Worm (Caenorhabditis elegans) whole organism, late embryonic: ENCODE data around the gene F42G8.8.

Source experiments
- K09A11.1 ChIP-seq: sonication (generic microtip); optimal IDR thresholded peaks from 2 replicates; lab custom pipeline; 2017; ENCODE audit warnings: antibody characterized with exemption, mild to moderate bottlenecking, missing genetic modification characterization, missing compliant biosample characterization; ENCODE audit not compliant: insufficient read depth
- ahr-1 ChIP-seq: sonication (generic microtip); optimal IDR thresholded peaks from 2 replicates; lab custom pipeline; 2016; ENCODE audit warnings: missing genetic modification characterization, missing compliant biosample characterization
- ama-1 ChIP-seq: fragments of 150-350 bp; optimal IDR thresholded peaks from 2 replicates; lab custom pipeline; 2014
- ceh-19 ChIP-seq: fragments of 200-800 bp; sonication (Bioruptor generic); optimal IDR thresholded peaks from 2 replicates; lab custom pipeline; 2018; ENCODE audit warnings: mild to moderate bottlenecking, missing genetic modification characterization, missing compliant biosample characterization
- ceh-22 ChIP-seq: sonication (generic microtip); optimal IDR thresholded peaks from 2 replicates; lab custom pipeline; 2017; ENCODE audit warnings: missing biosample characterization, missing genetic modification characterization
- ceh-31 ChIP-seq: sonication (generic microtip); optimal IDR thresholded peaks from 2 replicates; lab custom pipeline; 2016; ENCODE audit warnings: missing genetic modification characterization, missing compliant biosample characterization
- ceh-34 ChIP-seq: sonication (generic microtip); optimal IDR thresholded peaks from 2 replicates; lab custom pipeline; 2016; ENCODE audit warnings: mild to moderate bottlenecking, missing genetic modification characterization, missing compliant biosample characterization
- ceh-6 ChIP-seq: fragments of 200-800 bp; sonication (Bioruptor generic); optimal IDR thresholded peaks from 2 replicates; lab custom pipeline; 2018; ENCODE audit warnings: mild to moderate bottlenecking, missing genetic modification characterization, missing compliant biosample characterization
- ceh-9 ChIP-seq: sonication (generic microtip); optimal IDR thresholded peaks from 2 replicates; lab custom pipeline; 2016; ENCODE audit warnings: mild to moderate bottlenecking, missing genetic modification characterization, inconsistent platforms, missing compliant biosample characterization
- che-1 ChIP-seq: sonication (generic microtip); optimal IDR thresholded peaks from 2 replicates; lab custom pipeline; 2016; ENCODE audit warnings: mild to moderate bottlenecking, missing genetic modification characterization, missing compliant biosample characterization
- dmd-4 ChIP-seq: sonication (generic microtip); optimal IDR thresholded peaks from 2 replicates; lab custom pipeline; 2016; ENCODE audit warnings: borderline replicate concordance, missing genetic modification characterization, missing compliant biosample characterization
- elt-2 ChIP-seq: sonication (generic microtip); optimal IDR thresholded peaks from 2 replicates; lab custom pipeline; 2016; ENCODE audit warnings: missing genetic modification reagents, missing genetic modification characterization, missing compliant biosample characterization
- ets-4 ChIP-seq: sonication (generic microtip); optimal IDR thresholded peaks from 2 replicates; lab custom pipeline; 2016; ENCODE audit warnings: missing genetic modification characterization, missing compliant biosample characterization
- fax-1 ChIP-seq: sonication (generic microtip); optimal IDR thresholded peaks from 2 replicates; lab custom pipeline; 2016; ENCODE audit warnings: missing genotype, missing genetic modification characterization, missing compliant biosample characterization
- fkh-10 ChIP-seq: fragments of 150-350 bp; optimal IDR thresholded peaks from 2 replicates; lab custom pipeline; 2014; ENCODE audit warnings: missing biosample characterization, missing genetic modification reagents, missing genetic modification characterization
- hlh-15 ChIP-seq: sonication (generic microtip); optimal IDR thresholded peaks from 2 replicates; lab custom pipeline; 2016; ENCODE audit warnings: missing genetic modification characterization, missing compliant biosample characterization
- hlh-30 ChIP-seq: sonication (generic microtip); optimal IDR thresholded peaks from 2 replicates; lab custom pipeline; 2017; ENCODE audit warnings: antibody characterized with exemption, missing genetic modification characterization, missing compliant biosample characterization; ENCODE audit not compliant: insufficient read depth
- hlh-6 ChIP-seq: sonication (generic microtip); optimal IDR thresholded peaks from 2 replicates; lab custom pipeline; 2016; ENCODE audit warnings: missing genotype, missing genetic modification characterization, missing compliant biosample characterization
- hlh-8 ChIP-seq: sonication (generic microtip); optimal IDR thresholded peaks from 2 replicates; lab custom pipeline; 2016; ENCODE audit warnings: missing genotype, missing genetic modification characterization, missing compliant biosample characterization
- lin-11 ChIP-seq: fragments of 200-800 bp; sonication (Bioruptor generic); optimal IDR thresholded peaks from 2 replicates; lab custom pipeline; 2018; ENCODE audit warnings: mild to moderate bottlenecking, missing genetic modification characterization, missing compliant biosample characterization
- npax-4 ChIP-seq: sonication (generic microtip); optimal IDR thresholded peaks from 2 replicates; lab custom pipeline; 2016; ENCODE audit warnings: missing genetic modification characterization, missing compliant biosample characterization
- odd-2 ChIP-seq: sonication (generic microtip); optimal IDR thresholded peaks from 2 replicates; lab custom pipeline; 2017; ENCODE audit warnings: antibody characterized with exemption, mild to moderate bottlenecking, missing genetic modification characterization, missing compliant biosample characterization
- pag-3 ChIP-seq: sonication (generic microtip); optimal IDR thresholded peaks from 2 replicates; lab custom pipeline; 2016; ENCODE audit warnings: missing compliant biosample characterization, missing genetic modification characterization, borderline replicate concordance
- pat-9 ChIP-seq: fragments of 200-800 bp; sonication (Bioruptor generic); optimal IDR thresholded peaks from 2 replicates; lab custom pipeline; 2018; ENCODE audit warnings: mild to moderate bottlenecking, missing genetic modification characterization, moderate library complexity, missing compliant biosample characterization
- pax-1 ChIP-seq: fragments of 150-350 bp; optimal IDR thresholded peaks from 2 replicates; lab custom pipeline; 2014; ENCODE audit warnings: missing biosample characterization, missing genetic modification characterization
- pha-4 ChIP-seq: fragments of 150-350 bp; optimal IDR thresholded peaks from 2 replicates; lab custom pipeline; 2018; ENCODE audit warnings: missing biosample characterization, missing genetic modification reagents, missing genetic modification characterization
- sdc-2 ChIP-seq: sonication (generic microtip); optimal IDR thresholded peaks from 2 replicates; lab custom pipeline; 2016; ENCODE audit warnings: missing genotype, missing genetic modification characterization, missing compliant biosample characterization
- sox-2 ChIP-seq: fragments of 200-800 bp; sonication (Bioruptor generic); IDR thresholded peaks from 2 replicates; pipeline ENCODE4 v1.3.6; 2022; ENCODE audit warnings: missing genetic modification reagents, missing genetic modification characterization, missing compliant biosample characterization
- tbx-2 ChIP-seq: sonication (generic microtip); optimal IDR thresholded peaks from 2 replicates; lab custom pipeline; 2016; ENCODE audit warnings: missing genetic modification characterization, missing compliant biosample characterization
- ttx-3 ChIP-seq: sonication (generic microtip); optimal IDR thresholded peaks from 2 replicates; lab custom pipeline; 2016; ENCODE audit warnings: missing genetic modification reagents, missing genetic modification characterization, missing compliant biosample characterization
- unc-3 ChIP-seq, 2 experiments: fragments of 200-800 bp in 1 of 2; sonication (Bioruptor generic) in 1 of 2; sonication (generic microtip) in 1 of 2; conservative IDR thresholded peaks in 1 of 2; optimal IDR thresholded peaks in 1 of 2; 2 replicates each; pipeline versions ENCODE4 v1.3.6 to Lab custom; 2016 to 2022; ENCODE audit warnings: missing compliant biosample characterization in 2 of 2, missing genetic modification characterization in 2 of 2, missing genetic modification reagents in 1 of 2
- zip-5 ChIP-seq: sonication (generic microtip); optimal IDR thresholded peaks from 2 replicates; lab custom pipeline; 2016; ENCODE audit warnings: missing genetic modification characterization, missing compliant biosample characterization

The F42G8.8 gene

ce11 chrIV:8118790-8119189, at the start of gene F42G8.8:
F42G8.8 (plus strand) TSS chrIV:8119090.
- TF ChIP-seq pax-1 (tag; lab: Kevin White, UChicago), result no peak
- no peak for TF ChIP-seq che-1
- no peak for TF ChIP-seq pha-4
- TF ChIP-seq unc-3 (GFP tag; conservative IDR thresholded peaks at IDR 0.05; lab: Robert Waterston, UW), result no peak
- no peak for TF ChIP-seq unc-3 (tag; optimal IDR thresholded peaks at IDR 0.05; lab: Kevin White, UChicago)
- TF ChIP-seq ceh-9 (tag; lab: Kevin White, UChicago), result no peak
- no peak for TF ChIP-seq sdc-2 (tag; lab: Kevin White, UChicago)
- TF ChIP-seq ceh-22 (tag; lab: Kevin White, UChicago), result no peak
- no peak for TF ChIP-seq dmd-4
- TF ChIP-seq zip-5 (tag; lab: Kevin White, UChicago), result no peak
- no peak for TF ChIP-seq hlh-15 (tag; lab: Kevin White, UChicago)

ce11 chrIV:8069104-8069503, 49.8 kb upstream of the F42G8.8 start:
- TF ChIP-seq ceh-34 (peak; percentile 8), npax-4 (tag; lab: Kevin White, UChicago) (no peak)

- TF ChIP-seq hlh-6 (tag; lab: Kevin White, UChicago) (peak; percentile 6), lin-11 (tag; lab: Kevin White, UChicago) (no peak)
Measured at ce11 chrIV:8070299-8070698, 48.6 kb upstream of the F42G8.8 start.

ce11 chrIV:8070934-8071333, 48.0 kb upstream of the F42G8.8 start:
- no peak for TF ChIP-seq ahr-1 (tag; lab: Kevin White, UChicago)
- peak; percentile 55 for TF ChIP-seq ceh-31 (tag; lab: Kevin White, UChicago)
- no peak for TF ChIP-seq tbx-2 (tag; lab: Kevin White, UChicago)
- no peak for TF ChIP-seq lin-11 (tag; lab: Kevin White, UChicago)
- TF ChIP-seq sox-2 (GFP tag; lab: Robert Waterston, UW), result peak; percentile 41; the same call in 1 of the 2 replicates
- TF ChIP-seq ama-1 (lab: Kevin White, UChicago), result peak; percentile 15
- TF ChIP-seq sdc-2 (tag; lab: Kevin White, UChicago), result no peak

ce11 chrIV:8075516-8075915, 43.4 kb upstream of the F42G8.8 start:
- TF ChIP-seq fax-1 (tag; lab: Kevin White, UChicago) (no peak), hlh-30 (no peak), ceh-6 (GFP tag; lab: Kevin White, UChicago) (no peak), ets-4 (tag; lab: Kevin White, UChicago) (no peak), K09A11.1 (tag; lab: Kevin White, UChicago) (no peak), pat-9 (tag; lab: Kevin White, UChicago) (no peak), fkh-10 (GFP tag; lab: Kevin White, UChicago) (no peak), pag-3 (tag; lab: Kevin White, UChicago) (no peak), hlh-8 (tag; lab: Kevin White, UChicago) (no peak), lin-11 (tag; lab: Kevin White, UChicago) (no peak), ceh-22 (tag; lab: Kevin White, UChicago) (no peak), ceh-19 (GFP tag; lab: Kevin White, UChicago) (no peak), ttx-3 (no peak), zip-5 (tag; lab: Kevin White, UChicago) (no peak), hlh-6 (tag; lab: Kevin White, UChicago) (no peak), odd-2 (tag; lab: Kevin White, UChicago) (no peak), ceh-31 (tag; lab: Kevin White, UChicago) (no peak), elt-2 (tag; lab: Kevin White, UChicago) (no peak)
